Fruit fly (Drosophila melanogaster): Measurements from ENCODE around the gene CG4592.

CG4592 gene

DNA sequence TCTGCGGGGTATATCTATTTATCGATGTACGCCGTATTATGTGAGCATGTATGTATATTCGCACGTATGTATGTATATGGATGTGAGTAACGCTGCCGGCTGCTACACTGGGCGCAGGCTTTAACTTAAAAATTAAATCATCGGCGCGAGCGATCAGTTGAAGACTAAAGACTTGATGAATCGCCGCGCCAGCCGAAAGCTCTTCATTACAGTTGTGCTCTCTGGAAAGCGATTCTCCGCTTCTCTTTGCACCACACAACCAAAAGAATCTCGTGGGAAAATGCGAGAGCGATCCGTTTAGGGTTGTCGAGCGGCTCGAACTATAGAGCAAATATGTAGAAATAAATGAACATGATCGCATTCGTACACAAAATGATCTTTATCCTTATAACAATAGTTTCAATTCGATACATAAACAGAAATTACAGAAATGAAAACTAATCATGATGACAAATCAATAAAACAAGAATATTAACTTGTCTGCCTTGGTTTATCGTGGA is 12.9 kb upstream of the CG4592 start, which contains the start of gene CG13124 (continued):
- no peak for TF ChIP-seq D (optimal IDR thresholded peaks at IDR 0.05)
- TF ChIP-seq D (GFP tag; optimal IDR thresholded peaks at IDR 0.05): no peak
- no peak for TF ChIP-seq aop (GFP tag; IDR thresholded peaks at IDR 0.05)
- peak; percentile 17 for TF ChIP-seq B-H2 (GFP tag; optimal IDR thresholded peaks at IDR 0.05)
- peak; percentile 46 for TF ChIP-seq cg (GFP tag; optimal IDR thresholded peaks at IDR 0.05)
- TF ChIP-seq CG12659 (GFP tag; optimal IDR thresholded peaks at IDR 0.05): peak; percentile 20
- TF ChIP-seq Atf-2 (GFP tag; optimal IDR thresholded peaks at IDR 0.05): no peak
- no peak for TF ChIP-seq CG10366 (GFP tag; IDR thresholded peaks at IDR 0.05)
- no peak for TF ChIP-seq CG16779 (GFP tag; IDR thresholded peaks at IDR 0.05)
- TF ChIP-seq kni (GFP tag; optimal IDR thresholded peaks at IDR 0.05): no peak
- TF ChIP-seq CG11560 (tag; IDR thresholded peaks at IDR 0.05): no peak
- no peak for TF ChIP-seq chn (GFP tag; optimal IDR thresholded peaks at IDR 0.05)
- no peak for TF ChIP-seq CG18619 (GFP tag; optimal IDR thresholded peaks at IDR 0.05)
- no peak for TF ChIP-seq CG12155 (GFP tag; optimal IDR thresholded peaks at IDR 0.05)
- TF ChIP-seq CG14014 (GFP tag; IDR thresholded peaks at IDR 0.05): peak; percentile 24; the same call in 1 of the 2 replicates
- no peak for TF ChIP-seq Dll (GFP tag; IDR thresholded peaks at IDR 0.05; ENCODE audit: partially characterized antibody)
- peak; percentile 57 for TF ChIP-seq mirr (GFP tag; optimal IDR thresholded peaks at IDR 0.05)
- TF ChIP-seq CG2875 (GFP tag; optimal IDR thresholded peaks at IDR 0.05): no peak
- no peak for TF ChIP-seq CG6654 (GFP tag; optimal IDR thresholded peaks at IDR 0.05)
- TF ChIP-seq Meics (GFP tag; optimal IDR thresholded peaks at IDR 0.05): peak; percentile 54
- TF ChIP-seq ranshi (GFP tag; IDR thresholded peaks at IDR 0.05): no peak
- no peak for TF ChIP-seq odd (GFP tag; optimal IDR thresholded peaks at IDR 0.05)
- no peak for TF ChIP-seq CG10321 (GFP tag; IDR thresholded peaks at IDR 0.05)
- TF ChIP-seq CG15514 (GFP tag; optimal IDR thresholded peaks at IDR 0.05): peak; percentile 43
- TF ChIP-seq caup (GFP tag; optimal IDR thresholded peaks at IDR 0.05; ENCODE audit: severe bottlenecking): no peak
- peak; percentile 8 for TF ChIP-seq mam (GFP tag; optimal IDR thresholded peaks at IDR 0.05)
- TF ChIP-seq Lim3 (GFP tag; IDR thresholded peaks at IDR 0.05): no peak
- TF ChIP-seq D19B (GFP tag; optimal IDR thresholded peaks at IDR 0.05): no peak
- no peak for TF ChIP-seq CG4424 (GFP tag; optimal IDR thresholded peaks at IDR 0.05)
- peak; percentile 17 for TF ChIP-seq CG8924 (tag; optimal IDR thresholded peaks at IDR 0.05)
- TF ChIP-seq CG15479 (GFP tag; optimal IDR thresholded peaks at IDR 0.05): no peak
- no peak for TF ChIP-seq CG12104 (GFP tag; optimal IDR thresholded peaks at IDR 0.05)
- TF ChIP-seq pan (optimal IDR thresholded peaks at IDR 0.05): no peak
- TF ChIP-seq pan (GFP tag; optimal IDR thresholded peaks at IDR 0.05 in 1 of 2, IDR thresholded peaks at IDR 0.05 in 1 of 2): peak in 1 of 2 experiments; percentile 21
- peak; percentile 38 for TF ChIP-seq CG12071 (GFP tag; optimal IDR thresholded peaks at IDR 0.05)
- TF ChIP-seq en (GFP tag; optimal IDR thresholded peaks at IDR 0.05): no peak
- TF ChIP-seq CHES-1-like (GFP tag; optimal IDR thresholded peaks at IDR 0.05): no peak
- peak; percentile 59 for TF ChIP-seq lilli (GFP tag; optimal IDR thresholded peaks at IDR 0.05)
- TF ChIP-seq HHEX (GFP tag; optimal IDR thresholded peaks at IDR 0.05): no peak
- TF ChIP-seq fd96Cb (tag; optimal IDR thresholded peaks at IDR 0.05): no peak
- no peak for TF ChIP-seq Lhr (GFP tag; optimal IDR thresholded peaks at IDR 0.05)
- TF ChIP-seq CG8388 (GFP tag; optimal IDR thresholded peaks at IDR 0.05): no peak
- TF ChIP-seq HmgD (GFP tag; optimal IDR thresholded peaks at IDR 0.05): no peak
- peak; percentile 21 for TF ChIP-seq her (GFP tag; optimal IDR thresholded peaks at IDR 0.05)
- no peak for TF ChIP-seq CG3065 (GFP tag; optimal IDR thresholded peaks at IDR 0.05)
- TF ChIP-seq Optix (GFP tag; IDR thresholded peaks at IDR 0.05): no peak
- TF ChIP-seq phol (tag; optimal IDR thresholded peaks at IDR 0.05): no peak
- TF ChIP-seq TFAM (GFP tag; optimal IDR thresholded peaks at IDR 0.05): no peak
- TF ChIP-seq Ssrp (tag; optimal IDR thresholded peaks at IDR 0.05): no peak
